Worm (Caenorhabditis elegans): Measurements from ENCODE around the gene C17B7.8.
A peak's percentile ranks its signal among the peaks of the same experiment; 100 is the strongest.

The C17B7.8 gene

DNA sequence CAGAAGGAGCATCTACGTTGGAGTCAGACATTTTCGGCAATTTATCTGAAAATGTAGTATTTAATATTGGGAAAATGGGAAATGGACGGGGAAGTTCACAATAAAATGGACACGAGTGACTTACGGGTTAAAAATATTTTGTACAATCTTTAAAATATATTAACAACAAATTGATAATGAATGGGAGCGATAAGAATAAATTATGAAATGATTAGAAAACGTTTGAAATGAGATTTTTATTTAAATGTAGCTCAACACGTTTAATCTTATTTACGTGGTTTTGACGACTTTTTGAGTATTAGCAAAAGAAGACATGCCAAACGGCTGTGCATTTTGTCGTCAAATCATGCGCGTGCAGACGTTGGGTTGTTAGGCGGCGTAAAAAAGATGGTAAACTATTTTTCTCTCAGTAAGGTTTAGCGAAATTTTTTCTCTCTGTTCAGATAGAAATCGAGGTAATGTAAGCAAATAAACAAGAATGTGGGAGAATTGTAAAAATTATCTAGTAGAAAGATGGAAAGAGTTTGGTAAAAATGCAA is 45.9 kb downstream of the C17B7.8 start, which contains the start of gene fbxa-64:
Gene fbxa-64 (minus strand): TSS at position 51 of the 539 bp plus-strand sequence.
- TF ChIP-seq Y55F3AM.14 (GFP tag; optimal IDR thresholded peaks at IDR 0.05) (no peak), sma-3 (GFP tag; optimal IDR thresholded peaks at IDR 0.05) (no peak), lsy-2 (tag; optimal IDR thresholded peaks at IDR 0.05) (peak in 1 of 2 experiments; percentile 18), C34F6.9 (tag; optimal IDR thresholded peaks at IDR 0.05) (peak; percentile 9), skn-1 (tag; optimal IDR thresholded peaks at IDR 0.05) (no peak)

DNA sequence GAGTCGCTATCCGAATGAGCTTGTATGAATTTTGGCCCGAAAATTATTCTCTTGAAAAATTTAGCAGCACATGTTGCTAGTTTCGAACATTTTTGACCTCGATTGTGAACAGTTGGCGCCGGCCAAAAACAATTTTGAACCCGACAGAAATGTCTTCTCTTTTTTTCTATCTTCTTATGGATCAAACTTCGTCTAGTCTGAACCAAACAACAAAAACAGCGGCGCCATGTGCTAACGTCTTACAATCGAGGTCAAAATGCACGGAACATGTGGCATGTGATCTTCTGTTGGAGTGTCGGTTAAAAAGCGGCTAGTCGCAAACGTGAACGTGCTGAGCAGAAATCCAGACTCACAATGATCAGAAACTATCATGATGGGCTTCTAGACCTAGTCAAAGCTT is 47.9 kb downstream of the C17B7.8 start:
- TF ChIP-seq fos-1 (tag; optimal IDR thresholded peaks at IDR 0.05) (no peak), nhr-6 (tag; optimal IDR thresholded peaks at IDR 0.05) (no peak), nhr-129 (tag; optimal IDR thresholded peaks at IDR 0.05) (no peak), sma-9 (GFP tag; optimal IDR thresholded peaks at IDR 0.05) (peak; percentile 92), sma-9 (tag; optimal IDR thresholded peaks at IDR 0.05) (no peak), nhr-25 (tag; optimal IDR thresholded peaks at IDR 0.05) (no peak), ceh-16 (tag; optimal IDR thresholded peaks at IDR 0.05) (no peak), zag-1 (tag; optimal IDR thresholded peaks at IDR 0.05) (no peak), nhr-10 (tag; optimal IDR thresholded peaks at IDR 0.05) (no peak), blmp-1 (tag; optimal IDR thresholded peaks at IDR 0.05; ENCODE audit: insufficient read depth) (no peak), C34F6.9 (tag; optimal IDR thresholded peaks at IDR 0.05) (no peak), F13H6.1 (tag; optimal IDR thresholded peaks at IDR 0.05) (peak; percentile 80), snpc-4 (tag; optimal IDR thresholded peaks at IDR 0.05) (no peak), nhr-23 (tag; optimal IDR thresholded peaks at IDR 0.05) (no peak), sem-4 (tag; optimal IDR thresholded peaks at IDR 0.05) (peak; percentile 4)

DNA sequence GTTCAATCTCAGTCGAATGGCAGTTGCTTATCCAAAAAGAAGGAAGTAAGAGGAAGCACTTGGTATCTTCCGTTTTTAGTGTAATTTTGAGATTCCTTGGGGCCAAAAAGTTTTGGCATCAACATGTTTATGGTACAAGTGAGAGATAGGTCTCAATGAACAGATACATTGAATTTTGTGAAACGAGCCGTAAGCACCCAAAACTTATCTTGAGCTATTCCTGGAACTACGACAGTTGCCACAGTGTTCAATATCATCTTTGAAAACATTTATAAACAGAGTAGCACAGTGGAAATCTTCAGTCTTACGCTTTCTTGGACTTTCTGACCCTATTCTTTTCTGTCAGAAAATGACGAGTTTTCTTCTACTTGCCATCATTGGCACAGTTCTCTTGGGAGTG is 49.0 kb downstream of the C17B7.8 start, which contains the start of gene T28A11.3:
Gene T28A11.3 (plus strand): TSS at position 301 of the 400 bp plus-strand sequence.
- TF ChIP-seq dmd-4 (tag; optimal IDR thresholded peaks at IDR 0.05) (no peak), skn-1 (tag; optimal IDR thresholded peaks at IDR 0.05) (no peak), peb-1 (tag; optimal IDR thresholded peaks at IDR 0.05) (no peak), ztf-4 (tag; optimal IDR thresholded peaks at IDR 0.05) (no peak), nhr-25 (tag; optimal IDR thresholded peaks at IDR 0.05) (no peak), mbf-1 (tag; optimal IDR thresholded peaks at IDR 0.05) (no peak)

DNA sequence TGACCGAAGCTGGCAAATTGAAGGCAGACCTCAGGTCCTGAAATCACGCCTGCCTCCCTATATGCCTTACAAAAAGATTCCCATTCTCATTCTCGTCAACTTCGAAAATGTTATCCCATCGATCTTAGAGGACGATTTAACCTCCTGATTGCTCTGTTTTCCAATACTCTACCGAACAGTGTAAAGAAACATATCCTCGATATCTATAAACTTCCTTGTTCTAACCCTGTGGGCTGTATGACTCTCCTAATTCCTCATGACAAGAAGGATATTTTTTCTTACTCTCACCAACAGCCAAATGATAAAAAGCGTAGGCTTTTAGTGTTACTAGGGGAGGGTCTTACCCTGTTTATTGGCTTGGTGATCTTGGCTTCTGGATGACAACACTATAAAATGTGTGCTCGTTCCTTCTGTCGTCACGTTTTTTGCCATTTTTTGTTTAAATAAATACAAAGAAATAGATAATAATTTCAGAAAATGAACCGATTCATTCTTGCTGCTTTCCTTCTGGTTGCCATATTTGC is 50.4 kb downstream of the C17B7.8 start, which contains the start of gene T28A11.4:
Gene T28A11.4 (plus strand): TSS at position 474 of the 524 bp plus-strand sequence.
- no peak for TF ChIP-seq ztf-4 (tag; optimal IDR thresholded peaks at IDR 0.05)
- no peak for TF ChIP-seq peb-1 (tag; optimal IDR thresholded peaks at IDR 0.05)
- TF ChIP-seq sem-4 (tag; optimal IDR thresholded peaks at IDR 0.05) = no peak
- TF ChIP-seq blmp-1 (tag; optimal IDR thresholded peaks at IDR 0.05; ENCODE audit: insufficient read depth) = no peak
- no peak for TF ChIP-seq lin-11 (tag; optimal IDR thresholded peaks at IDR 0.05)
- no peak for TF ChIP-seq unc-55 (GFP tag; optimal IDR thresholded peaks at IDR 0.05)
- TF ChIP-seq sma-3 (GFP tag; optimal IDR thresholded peaks at IDR 0.05) = no peak
- TF ChIP-seq ceh-82 (tag; optimal IDR thresholded peaks at IDR 0.05) = no peak

DNA sequence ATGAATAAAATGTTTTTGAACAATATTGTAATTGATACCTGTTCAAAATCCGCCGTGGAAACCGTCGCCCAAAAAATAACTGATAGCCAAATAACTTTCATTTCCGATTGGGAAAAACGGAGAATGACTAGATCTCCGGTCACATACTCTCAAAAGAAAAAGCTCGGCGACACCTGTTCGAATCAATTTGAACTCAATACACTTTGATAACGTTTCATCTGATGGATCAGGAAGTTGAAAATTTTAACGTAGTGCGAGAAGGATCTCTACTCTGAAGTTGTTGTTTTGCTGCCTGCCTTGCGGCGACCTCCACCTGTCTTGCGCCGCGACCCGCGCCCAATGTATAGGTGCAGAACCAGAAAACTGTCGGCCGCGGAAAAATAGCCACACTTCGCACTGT is 50.9 kb downstream of the C17B7.8 start, which contains the start of gene T28A11.20:
Gene T28A11.20 (minus strand): TSS at position 101 of the 400 bp plus-strand sequence.
- TF ChIP-seq ceh-16 (tag; optimal IDR thresholded peaks at IDR 0.05) (no peak), alr-1 (tag; optimal IDR thresholded peaks at IDR 0.05) (no peak), nhr-11 (tag; optimal IDR thresholded peaks at IDR 0.05) (no peak), lin-11 (tag; optimal IDR thresholded peaks at IDR 0.05) (no peak), dmd-4 (tag; optimal IDR thresholded peaks at IDR 0.05) (no peak), lin-39 (tag; optimal IDR thresholded peaks at IDR 0.05) (no peak), unc-62 (GFP tag; optimal IDR thresholded peaks at IDR 0.05) (no peak), sma-9 (GFP tag; optimal IDR thresholded peaks at IDR 0.05) (no peak), sma-9 (tag; optimal IDR thresholded peaks at IDR 0.05) (no peak), ZK546.5 (tag; optimal IDR thresholded peaks at IDR 0.05) (no peak), nhr-21 (tag; optimal IDR thresholded peaks at IDR 0.05) (no peak), nhr-237 (tag; optimal IDR thresholded peaks at IDR 0.05) (no peak), peb-1 (tag; optimal IDR thresholded peaks at IDR 0.05) (no peak), ztf-1 (GFP tag; conservative IDR thresholded peaks at IDR 0.05) (no peak), aly-2 (tag; optimal IDR thresholded peaks at IDR 0.05) (no peak), sem-4 (tag; optimal IDR thresholded peaks at IDR 0.05) (no peak), mdl-1 (tag; optimal IDR thresholded peaks at IDR 0.05) (no peak), crh-2 (tag; optimal IDR thresholded peaks at IDR 0.05) (no peak), egl-27 (tag; optimal IDR thresholded peaks at IDR 0.05) (no peak), nhr-12 (tag; optimal IDR thresholded peaks at IDR 0.05) (no peak), C34F6.9 (tag; optimal IDR thresholded peaks at IDR 0.05) (no peak)
